Worm (Caenorhabditis elegans): ENCODE results near the gene tim-1.
A peak's percentile ranks its signal among the peaks of the same experiment; 100 is the strongest.

DNA sequence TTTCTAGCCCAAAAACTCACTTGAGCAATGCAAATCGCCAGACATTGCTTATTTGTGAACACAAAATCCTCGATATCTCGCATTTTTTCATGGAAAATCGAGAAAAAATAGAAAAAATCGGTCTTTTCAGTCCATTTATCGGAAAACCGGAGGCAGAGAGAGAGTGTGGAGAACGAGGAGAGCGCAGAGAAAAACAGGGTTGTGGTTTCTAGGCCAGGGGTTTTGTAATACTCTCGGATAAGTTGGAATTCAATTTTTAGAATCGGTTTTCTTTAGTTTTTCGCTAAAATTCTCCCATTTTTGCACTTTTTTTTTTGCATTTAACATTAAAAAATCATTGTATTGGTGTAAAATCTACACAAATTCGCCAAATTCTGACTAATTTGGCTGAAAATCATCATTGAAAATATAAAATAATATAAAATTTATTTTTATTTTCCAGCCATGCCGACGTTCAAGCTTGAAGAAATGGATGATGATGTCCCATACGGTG, 23.7 kb upstream of the tim-1 start, which contains the start of the genes Y75B8A.24 and Y75B8A.25:
- no peak for TF ChIP-seq ceh-83 (GFP tag; optimal IDR thresholded peaks at IDR 0.05)
- TF ChIP-seq ces-1 (GFP tag; optimal IDR thresholded peaks at IDR 0.05), result peak; percentile 76
- no peak for TF ChIP-seq ztf-11 (tag; optimal IDR thresholded peaks at IDR 0.05)
- no peak for TF ChIP-seq nhr-28 (tag; optimal IDR thresholded peaks at IDR 0.05)
- no peak for TF ChIP-seq nhr-76 (tag; optimal IDR thresholded peaks at IDR 0.05)
- no peak for TF ChIP-seq nhr-12 (tag; optimal IDR thresholded peaks at IDR 0.05)
- peak; percentile 19 for TF ChIP-seq lsy-2 (tag; optimal IDR thresholded peaks at IDR 0.05)
- no peak for TF ChIP-seq pha-4 (tag; optimal IDR thresholded peaks at IDR 0.05)
- no peak for TF ChIP-seq snpc-4 (tag; optimal IDR thresholded peaks at IDR 0.05)
- no peak for TF ChIP-seq elt-3 (tag; optimal IDR thresholded peaks at IDR 0.05)
- TF ChIP-seq elt-1 (tag; optimal IDR thresholded peaks at IDR 0.05; ENCODE audit: borderline replicate concordance, insufficient read depth), result no peak
- no peak for TF ChIP-seq mab-5 (tag; optimal IDR thresholded peaks at IDR 0.05)
- TF ChIP-seq unc-39 (tag; optimal IDR thresholded peaks at IDR 0.05), result no peak
- no peak for TF ChIP-seq lin-32 (GFP tag; optimal IDR thresholded peaks at IDR 0.05)

Data from whole organism, mixed stage, embryonic.